Worm (Caenorhabditis elegans) whole organism, young adult: ENCODE results near the gene T19D12.4.

Experiments
- B0261.1 ChIP-seq: sonication (generic microtip); optimal IDR thresholded peaks from 2 replicates; lab custom pipeline; 2016; ENCODE audit warnings: mild to moderate bottlenecking, missing genetic modification characterization, moderate library complexity, missing compliant biosample characterization
- C06A6.2 ChIP-seq: fragments of 200-800 bp; sonication (Bioruptor generic); conservative IDR thresholded peaks from 2 replicates; pipeline ENCODE4 v1.3.6; 2022; ENCODE audit warnings: missing genetic modification characterization, missing compliant biosample characterization
- F23B12.7 ChIP-seq: sonication (generic microtip); optimal IDR thresholded peaks from 2 replicates; lab custom pipeline; 2017; ENCODE audit warnings: missing genetic modification characterization, mild to moderate bottlenecking, missing compliant biosample characterization, antibody characterized with exemption, moderate library complexity; ENCODE audit not compliant: insufficient read depth
- F33H1.4 ChIP-seq: fragments of 200-800 bp; sonication (Bioruptor generic); IDR thresholded peaks from 2 replicates; pipeline ENCODE4 v1.3.6; 2022; ENCODE audit warnings: missing genetic modification reagents, missing genetic modification characterization, missing compliant biosample characterization
- F37B4.10 ChIP-seq: fragments of 200-800 bp; sonication (Bioruptor generic); IDR thresholded peaks from 2 replicates; pipeline ENCODE4 v1.3.6; 2022; ENCODE audit warnings: missing genetic modification characterization, missing compliant biosample characterization
- F49E8.2 ChIP-seq: sonication (generic microtip); optimal IDR thresholded peaks from 3 replicates; lab custom pipeline; 2017; ENCODE audit warnings: missing genetic modification characterization, mild to moderate bottlenecking, missing compliant biosample characterization, antibody characterized with exemption, moderate library complexity; ENCODE audit not compliant: insufficient read depth
- F52B5.7 ChIP-seq: sonication (generic microtip); optimal IDR thresholded peaks from 2 replicates; lab custom pipeline; 2016; ENCODE audit warnings: mild to moderate bottlenecking, missing genetic modification characterization, missing compliant biosample characterization
- F57A8.1 ChIP-seq: fragments of 200-800 bp; sonication (Bioruptor generic); optimal IDR thresholded peaks from 2 replicates; lab custom pipeline; 2018; ENCODE audit warnings: mild to moderate bottlenecking, missing genetic modification characterization, moderate library complexity, missing compliant biosample characterization
- T07F8.4 ChIP-seq: sonication (generic microtip); optimal IDR thresholded peaks from 2 replicates; lab custom pipeline; 2016; ENCODE audit warnings: mild to moderate bottlenecking, missing genetic modification characterization, moderate library complexity, missing compliant biosample characterization
- T26A5.8 ChIP-seq: sonication (generic microtip); optimal IDR thresholded peaks from 2 replicates; lab custom pipeline; 2016; ENCODE audit warnings: missing genetic modification characterization, missing compliant biosample characterization
- Y56A3A.18 ChIP-seq: fragments of 200-800 bp; sonication (Bioruptor generic); IDR thresholded peaks from 2 replicates; pipeline ENCODE4 v1.3.6; 2022; ENCODE audit warnings: missing genetic modification reagents, missing genetic modification characterization, missing compliant biosample characterization
- Y95B8A.8 ChIP-seq: fragments of 200-800 bp; sonication (Bioruptor generic); IDR thresholded peaks from 2 replicates; pipeline ENCODE4 v1.3.6; 2022; ENCODE audit warnings: missing genetic modification reagents, missing genetic modification characterization, missing compliant biosample characterization
- athp-1 ChIP-seq: sonication (generic microtip); optimal IDR thresholded peaks from 2 replicates; lab custom pipeline; 2017; ENCODE audit warnings: mild to moderate bottlenecking, missing genetic modification characterization, missing compliant biosample characterization
- attf-3 ChIP-seq: fragments of 200-800 bp; sonication (Bioruptor generic); conservative IDR thresholded peaks from 2 replicates; pipeline ENCODE4 v1.3.6; 2022; ENCODE audit warnings: missing genetic modification reagents, missing genetic modification characterization, missing compliant biosample characterization
- attf-5 ChIP-seq: fragments of 200-800 bp; sonication (Bioruptor generic); optimal IDR thresholded peaks from 2 replicates; lab custom pipeline; 2018; ENCODE audit warnings: mild to moderate bottlenecking, missing genetic modification characterization, missing compliant biosample characterization
- bed-2 ChIP-seq: fragments of 200-800 bp; sonication (Bioruptor generic); IDR thresholded peaks from 2 replicates; pipeline ENCODE4 v1.3.6; 2022; ENCODE audit warnings: missing genetic modification reagents, missing genetic modification characterization, missing compliant biosample characterization
- cebp-1 ChIP-seq, 2 experiments: fragments of 200-800 bp in 1 of 2; sonication (Bioruptor generic) in 1 of 2; sonication (generic microtip) in 1 of 2; IDR thresholded peaks in 1 of 2; optimal IDR thresholded peaks in 1 of 2; 2 replicates each; pipeline versions ENCODE4 v1.3.6 to Lab custom; 2017 to 2022; ENCODE audit warnings: missing compliant biosample characterization in 2 of 2, missing genetic modification characterization in 2 of 2, mild to moderate bottlenecking in 1 of 2, missing genetic modification reagents in 1 of 2, moderate library complexity in 1 of 2
- ceh-58 ChIP-seq: fragments of 200-800 bp; sonication (Bioruptor generic); IDR thresholded peaks from 2 replicates; pipeline ENCODE4 v1.3.6; 2022; ENCODE audit warnings: missing genetic modification characterization, missing compliant biosample characterization
- ceh-79 ChIP-seq: sonication (generic microtip); optimal IDR thresholded peaks from 2 replicates; lab custom pipeline; 2017; ENCODE audit warnings: mild to moderate bottlenecking, missing genetic modification characterization, missing compliant biosample characterization
- ets-4 ChIP-seq: fragments of 200-800 bp; sonication (Bioruptor generic); optimal IDR thresholded peaks from 2 replicates; lab custom pipeline; 2018; ENCODE audit warnings: mild to moderate bottlenecking, missing genetic modification characterization, missing compliant biosample characterization
- gei-17 ChIP-seq: fragments of 200-800 bp; sonication (Bioruptor generic); optimal IDR thresholded peaks from 2 replicates; lab custom pipeline; 2018; ENCODE audit warnings: mild to moderate bottlenecking, missing genetic modification characterization, missing compliant biosample characterization
- him-1 ChIP-seq: sonication (generic microtip); optimal IDR thresholded peaks from 2 replicates; lab custom pipeline; 2016; ENCODE audit warnings: missing genotype, missing genetic modification reagents, missing genetic modification characterization, missing compliant biosample characterization
- hmg-1.2 ChIP-seq: fragments of 200-800 bp; sonication (Bioruptor generic); IDR thresholded peaks from 2 replicates; pipeline ENCODE4 v1.3.6; 2022; ENCODE audit warnings: missing genetic modification reagents, missing genetic modification characterization, missing compliant biosample characterization
- hrde-1 ChIP-seq: sonication (generic microtip); optimal IDR thresholded peaks from 2 replicates; lab custom pipeline; 2016; ENCODE audit warnings: missing genetic modification characterization, mild to moderate bottlenecking, missing compliant biosample characterization, moderate library complexity, missing genotype, missing genetic modification reagents, borderline replicate concordance
- lag-1 ChIP-seq: fragments of 200-800 bp; sonication (Bioruptor generic); IDR thresholded peaks from 2 replicates; pipeline ENCODE4 v1.3.6; 2022; ENCODE audit warnings: missing genetic modification reagents, missing genetic modification characterization, missing compliant biosample characterization
- lin-26 ChIP-seq: fragments of 200-800 bp; sonication (Bioruptor generic); IDR thresholded peaks from 2 replicates; pipeline ENCODE4 v1.3.6; 2022; ENCODE audit warnings: missing genetic modification reagents, missing genetic modification characterization, missing compliant biosample characterization
- lin-40 ChIP-seq: sonication (generic microtip); optimal IDR thresholded peaks from 2 replicates; lab custom pipeline; 2016; ENCODE audit warnings: missing genetic modification characterization, mild to moderate bottlenecking, missing compliant biosample characterization, missing genotype, missing genetic modification reagents
- lin-54 ChIP-seq: fragments of 200-800 bp; sonication (Bioruptor generic); optimal IDR thresholded peaks from 2 replicates; lab custom pipeline; 2018; ENCODE audit warnings: mild to moderate bottlenecking, missing genetic modification characterization, missing compliant biosample characterization
- madf-3 ChIP-seq: fragments of 200-800 bp; sonication (Bioruptor generic); IDR thresholded peaks from 2 replicates; pipeline ENCODE4 v1.3.6; 2022; ENCODE audit warnings: missing genetic modification reagents, missing genetic modification characterization, missing compliant biosample characterization
- madf-6 ChIP-seq: fragments of 200-800 bp; sonication (Bioruptor generic); IDR thresholded peaks from 2 replicates; pipeline ENCODE4 v1.3.6; 2022; ENCODE audit warnings: missing genetic modification reagents, missing genetic modification characterization, missing compliant biosample characterization
- madf-8 ChIP-seq: fragments of 200-800 bp; sonication (Bioruptor generic); conservative IDR thresholded peaks from 2 replicates; pipeline ENCODE4 v1.3.6; 2022; ENCODE audit warnings: missing genetic modification reagents, missing genetic modification characterization, missing compliant biosample characterization
- mcd-1 ChIP-seq: fragments of 200-800 bp; sonication (Bioruptor generic); IDR thresholded peaks from 2 replicates; pipeline ENCODE4 v1.3.6; 2022; ENCODE audit warnings: missing genetic modification reagents, missing genetic modification characterization, missing compliant biosample characterization
- mel-28 ChIP-seq: sonication (generic microtip); optimal IDR thresholded peaks from 2 replicates; lab custom pipeline; 2016; ENCODE audit warnings: borderline replicate concordance, mild to moderate bottlenecking, missing genetic modification characterization, missing compliant biosample characterization
- mxl-1 ChIP-seq: sonication (generic microtip); optimal IDR thresholded peaks from 2 replicates; lab custom pipeline; 2016; ENCODE audit warnings: missing genetic modification characterization, missing compliant biosample characterization
- nfyb-1 ChIP-seq: fragments of 200-800 bp; sonication (Bioruptor generic); IDR thresholded peaks from 2 replicates; pipeline ENCODE4 v1.3.6; 2022; ENCODE audit warnings: missing genetic modification reagents, missing genetic modification characterization, missing compliant biosample characterization
- repo-1 ChIP-seq: sonication (generic microtip); optimal IDR thresholded peaks from 2 replicates; lab custom pipeline; 2017; ENCODE audit warnings: mild to moderate bottlenecking, missing genetic modification characterization, missing compliant biosample characterization
- snpc-1.1 ChIP-seq: sonication (generic microtip); optimal IDR thresholded peaks from 2 replicates; lab custom pipeline; 2017; ENCODE audit warnings: missing genetic modification characterization, mild to moderate bottlenecking, missing compliant biosample characterization, antibody characterized with exemption, moderate library complexity, missing genotype, missing genetic modification reagents; ENCODE audit not compliant: insufficient read depth
- snpc-1.3 ChIP-seq: sonication (generic microtip); optimal IDR thresholded peaks from 2 replicates; lab custom pipeline; 2017; ENCODE audit warnings: missing genetic modification characterization, mild to moderate bottlenecking, missing compliant biosample characterization, antibody characterized with exemption, moderate library complexity, missing genotype, missing genetic modification reagents; ENCODE audit not compliant: insufficient read depth
- snpc-4 ChIP-seq, 5 experiments: fragments of 150-350 bp in 1 of 5; sonication (generic microtip) in 4 of 5; optimal IDR thresholded peaks; 2 replicates each; lab custom pipeline; 2014 to 2018; ENCODE audit warnings: missing genetic modification characterization in 5 of 5, missing biosample characterization in 3 of 5, antibody characterized with exemption in 2 of 5, mild to moderate bottlenecking in 2 of 5, missing compliant biosample characterization in 2 of 5, missing genotype in 2 of 5, moderate library complexity in 2 of 5, missing genetic modification reagents in 1 of 5
- sptf-2 ChIP-seq: fragments of 200-800 bp; sonication (Bioruptor generic); optimal IDR thresholded peaks from 2 replicates; lab custom pipeline; 2018; ENCODE audit warnings: mild to moderate bottlenecking, missing genetic modification characterization, missing compliant biosample characterization
- tbx-9 ChIP-seq: sonication (generic microtip); optimal IDR thresholded peaks from 2 replicates; lab custom pipeline; 2016; ENCODE audit warnings: borderline replicate concordance, missing genetic modification characterization, inconsistent platforms, missing compliant biosample characterization
- unc-130 ChIP-seq: sonication (generic microtip); optimal IDR thresholded peaks from 2 replicates; lab custom pipeline; 2016; ENCODE audit warnings: missing genetic modification reagents, missing genetic modification characterization, missing compliant biosample characterization
- zim-3 ChIP-seq: sonication (generic microtip); optimal IDR thresholded peaks from 2 replicates; lab custom pipeline; 2017; ENCODE audit warnings: mild to moderate bottlenecking, missing genetic modification characterization, moderate library complexity, missing compliant biosample characterization
- ztf-3 ChIP-seq: fragments of 200-800 bp; sonication (Bioruptor generic); optimal IDR thresholded peaks from 2 replicates; lab custom pipeline; 2018; ENCODE audit warnings: mild to moderate bottlenecking, missing genetic modification characterization, missing compliant biosample characterization

Gene T19D12.4

ce11 chrII:6597507-6597906 lies 33.4 kb upstream of the T19D12.4 start (continued):
- no peak for TF ChIP-seq lag-1
- TF ChIP-seq madf-8, result peak; percentile 62
- TF ChIP-seq, all 124 proteins: peak for 7

- TF ChIP-seq mel-28 (tag; lab: Kevin White, UChicago), result no peak
- no peak for TF ChIP-seq T07F8.4 (tag; lab: Kevin White, UChicago)
- no peak for TF ChIP-seq zim-3 (tag; lab: Kevin White, UChicago)
- no peak for TF ChIP-seq repo-1
- no peak for TF ChIP-seq attf-5 (GFP tag; lab: Kevin White, UChicago)
- TF ChIP-seq B0261.1, result no peak
- TF ChIP-seq gei-17, result no peak
- no peak for TF ChIP-seq lin-26 (GFP tag; lab: Robert Waterston, UW)
- no peak for TF ChIP-seq hrde-1
- no peak for TF ChIP-seq Y56A3A.18 (GFP tag; lab: Robert Waterston, UW)
- TF ChIP-seq F23B12.7 (tag; lab: Kevin White, UChicago), result no peak
- no peak for TF ChIP-seq tbx-9
- no peak for TF ChIP-seq C06A6.2 (GFP tag; lab: Robert Waterston, UW)
- no peak for TF ChIP-seq attf-3 (GFP tag; lab: Robert Waterston, UW)
- TF ChIP-seq nfyb-1 (GFP tag; lab: Robert Waterston, UW), result no peak
- no peak for TF ChIP-seq T26A5.8 (tag; lab: Kevin White, UChicago)
- no peak for TF ChIP-seq lin-40 (tag; lab: Kevin White, UChicago)
Measured at ce11 chrII:6598050-6598449, 32.9 kb upstream of the T19D12.4 start, which contains the start of gene dnj-8. TSS of gene dnj-8 (minus strand) at chrII:6598080.

ce11 chrII:6600973-6601372 lies 29.9 kb upstream of the T19D12.4 start, which contains the start of gene vps-33.2:
TSS of gene vps-33.2 (plus strand) at chrII:6601216.
- TF ChIP-seq athp-1, result no peak
- no peak for TF ChIP-seq snpc-1.1 (tag; lab: Kevin White, UChicago)
- no peak for TF ChIP-seq bed-2
- TF ChIP-seq mxl-1 (tag; lab: Kevin White, UChicago), result no peak
- no peak for TF ChIP-seq snpc-1.3 (tag; lab: Kevin White, UChicago)
- TF ChIP-seq ets-4 (GFP tag; lab: Kevin White, UChicago), result no peak
- TF ChIP-seq F52B5.7, result no peak
- no peak for TF ChIP-seq F57A8.1
- no peak for TF ChIP-seq ceh-79 (tag; lab: Kevin White, UChicago)
- TF ChIP-seq ztf-3 (GFP tag; lab: Kevin White, UChicago), result no peak
- no peak for TF ChIP-seq Y95B8A.8 (GFP tag; lab: Robert Waterston, UW)
- TF ChIP-seq F37B4.10 (GFP tag; lab: Robert Waterston, UW), result no peak
- no peak for TF ChIP-seq him-1 (tag; lab: Kevin White, UChicago)
- no peak; the same call in 1 of the 2 replicates for TF ChIP-seq madf-8
- TF ChIP-seq F49E8.2 (tag; lab: Kevin White, UChicago), result no peak
- TF ChIP-seq madf-3 (GFP tag; lab: Robert Waterston, UW), result no peak
- TF ChIP-seq madf-6 (GFP tag; lab: Robert Waterston, UW), result peak; percentile 64
- TF ChIP-seq Y56A3A.18 (GFP tag; lab: Robert Waterston, UW), result no peak
- TF ChIP-seq ceh-58, result no peak
- TF ChIP-seq sptf-2 (GFP tag; lab: Kevin White, UChicago), result no peak
- TF ChIP-seq lin-54 (GFP tag; lab: Kevin White, UChicago), result peak; percentile 3
- 0 out of 2 replicates have a peak, but pooled peaks have one; percentile 33 for TF ChIP-seq attf-3 (GFP tag; lab: Robert Waterston, UW)
- TF ChIP-seq F33H1.4 (GFP tag; lab: Robert Waterston, UW), result peak; percentile 51; the same call in 1 of the 2 replicates
- no peak for TF ChIP-seq unc-130 (GFP tag; lab: Kevin White, UChicago)
- TF ChIP-seq mcd-1 (GFP tag; lab: Robert Waterston, UW), result peak; percentile 47; the same call in 1 of the 2 replicates
- no peak for TF ChIP-seq lin-26 (GFP tag; lab: Robert Waterston, UW)
- no peak for TF ChIP-seq cebp-1 (GFP tag; IDR thresholded peaks at IDR 0.05; lab: Robert Waterston, UW)
- peak; percentile 41 for TF ChIP-seq cebp-1 (tag; optimal IDR thresholded peaks at IDR 0.05; lab: Kevin White, UChicago)
- no peak for TF ChIP-seq attf-5 (GFP tag; lab: Kevin White, UChicago)
- TF ChIP-seq snpc-4 (GFP tag; optimal IDR thresholded peaks at IDR 0.05; lab: Kevin White, UChicago), result no peak
- TF ChIP-seq snpc-4 (tag; optimal IDR thresholded peaks at IDR 0.05; lab: Kevin White, UChicago), result peak in 1 of 4 experiments; percentile 4
- TF ChIP-seq hmg-1.2 (GFP tag; lab: Robert Waterston, UW), result peak; percentile 99
